Fruit fly (Drosophila melanogaster) whole organism, embryonic: Measurements from ENCODE around the gene CG32106.

Experiments used
- Bteb2 ChIP-seq: fragments of 200-800 bp; sonication (Bioruptor generic); optimal IDR thresholded peaks from 2 replicates; lab custom pipeline; 2016; ENCODE audit warnings: missing biosample characterization, missing genetic modification characterization
- CG10209 ChIP-seq: fragments of 200-800 bp; sonication (Bioruptor generic); optimal IDR thresholded peaks from 3 replicates; lab custom pipeline; 2017; ENCODE audit warnings: missing biosample characterization, mild to moderate bottlenecking, missing genetic modification characterization, missing genetic modification reagents
- CG10274 ChIP-seq: fragments of 200-800 bp; sonication (Bioruptor generic); optimal IDR thresholded peaks from 3 replicates; lab custom pipeline; 2017; ENCODE audit warnings: missing biosample characterization, mild to moderate bottlenecking, missing genetic modification characterization
- CG11085 ChIP-seq: fragments of 200-800 bp; sonication (Bioruptor generic); IDR thresholded peaks from 2 replicates; pipeline ENCODE4 v1.3.6; 2022; ENCODE audit warnings: missing biosample characterization, missing genetic modification characterization
- CG12299 ChIP-seq: fragments of 200-800 bp; sonication (Bioruptor generic); optimal IDR thresholded peaks from 2 replicates; lab custom pipeline; 2018; ENCODE audit warnings: missing biosample characterization, mild to moderate bottlenecking, missing genetic modification characterization
- CG12391 ChIP-seq: fragments of 200-800 bp; sonication (Bioruptor generic); optimal IDR thresholded peaks from 3 replicates; lab custom pipeline; 2018; ENCODE audit warnings: missing biosample characterization, mild to moderate bottlenecking, missing genetic modification characterization, moderate library complexity
- CG13624 ChIP-seq: fragments of 200-800 bp; sonication (Bioruptor generic); optimal IDR thresholded peaks from 2 replicates; lab custom pipeline; 2016; ENCODE audit warnings: missing biosample characterization, missing genetic modification characterization
- CG13894 ChIP-seq: fragments of 200-800 bp; sonication (Bioruptor generic); optimal IDR thresholded peaks from 3 replicates; lab custom pipeline; 2018; ENCODE audit warnings: missing biosample characterization, mild to moderate bottlenecking, missing genetic modification characterization, moderate library complexity
- CG14014 ChIP-seq: fragments of 200-800 bp; sonication (Bioruptor generic); IDR thresholded peaks from 2 replicates; pipeline ENCODE4 v1.3.6; 2022; ENCODE audit warnings: missing biosample characterization, missing genetic modification characterization
- CG15073 ChIP-seq: fragments of 200-800 bp; sonication (Bioruptor generic); optimal IDR thresholded peaks from 2 replicates; lab custom pipeline; 2016; ENCODE audit warnings: missing biosample characterization, missing genetic modification characterization
- CG15514 ChIP-seq: fragments of 200-800 bp; sonication (Bioruptor generic); optimal IDR thresholded peaks from 3 replicates; lab custom pipeline; 2017; ENCODE audit warnings: missing biosample characterization, missing genetic modification characterization, mild to moderate bottlenecking, moderate library complexity, missing genetic modification reagents
- CG15601 ChIP-seq: fragments of 200-800 bp; sonication (Bioruptor generic); optimal IDR thresholded peaks from 3 replicates; lab custom pipeline; 2019; ENCODE audit warnings: missing biosample characterization, mild to moderate bottlenecking, missing genetic modification characterization, moderate library complexity
- CG1647 ChIP-seq: fragments of 200-800 bp; sonication (Bioruptor generic); optimal IDR thresholded peaks from 3 replicates; lab custom pipeline; 2016; ENCODE audit warnings: missing biosample characterization, missing genetic modification characterization
- CG18599 ChIP-seq: fragments of 200-800 bp; sonication (Bioruptor generic); optimal IDR thresholded peaks from 3 replicates; lab custom pipeline; 2017; ENCODE audit warnings: missing biosample characterization, missing genetic modification characterization, mild to moderate bottlenecking, moderate library complexity, missing genetic modification reagents
- CG31224 ChIP-seq: fragments of 200-800 bp; sonication (Bioruptor generic); IDR thresholded peaks from 2 replicates; pipeline ENCODE4 v1.3.6; 2022; ENCODE audit warnings: missing biosample characterization, missing genetic modification characterization
- CG31365 ChIP-seq: fragments of 200-800 bp; sonication (Bioruptor generic); optimal IDR thresholded peaks from 2 replicates; lab custom pipeline; 2018; ENCODE audit warnings: missing biosample characterization, mild to moderate bottlenecking, missing genetic modification characterization
- CG32767 ChIP-seq: fragments of 200-800 bp; sonication (Bioruptor generic); IDR thresholded peaks from 2 replicates; pipeline ENCODE4 v1.3.6; 2022; ENCODE audit warnings: missing biosample characterization, missing genetic modification characterization
- CG32772 ChIP-seq: fragments of 200-800 bp; sonication (Bioruptor generic); IDR thresholded peaks from 2 replicates; pipeline ENCODE4 v1.3.6; 2022; ENCODE audit warnings: missing biosample characterization, missing genetic modification characterization
- CG3726 ChIP-seq: fragments of 200-800 bp; sonication (Bioruptor generic); IDR thresholded peaks from 3 replicates; pipeline ENCODE4, ENCODE4 v1.3.6; 2022; ENCODE audit warnings: missing biosample characterization, missing genetic modification characterization
- CG3838 ChIP-seq: fragments of 200-800 bp; sonication (Bioruptor generic); optimal IDR thresholded peaks from 3 replicates; lab custom pipeline; 2016; ENCODE audit warnings: missing biosample characterization, missing genetic modification characterization
- CG4707 ChIP-seq: fragments of 200-800 bp; sonication (Bioruptor generic); optimal IDR thresholded peaks from 2 replicates; lab custom pipeline; 2018; ENCODE audit warnings: missing biosample characterization, mild to moderate bottlenecking, missing genetic modification characterization, moderate library complexity
- CG7745 ChIP-seq: fragments of 200-800 bp; sonication (Bioruptor generic); optimal IDR thresholded peaks from 2 replicates; lab custom pipeline; 2018; ENCODE audit warnings: missing biosample characterization, mild to moderate bottlenecking, missing genetic modification characterization, moderate library complexity
- CG7839 ChIP-seq: fragments of 200-800 bp; sonication (Bioruptor generic); optimal IDR thresholded peaks from 3 replicates; lab custom pipeline; 2018; ENCODE audit warnings: missing biosample characterization, mild to moderate bottlenecking, missing genetic modification characterization, moderate library complexity
- CG8478 ChIP-seq: fragments of >200 bp; optimal IDR thresholded peaks from 2 replicates; lab custom pipeline; 2018
- Dad ChIP-seq: fragments of 200-800 bp; sonication (Bioruptor generic); optimal IDR thresholded peaks from 3 replicates; lab custom pipeline; 2016; ENCODE audit warnings: missing biosample characterization, missing genetic modification characterization
- ERR ChIP-seq: fragments of 200-800 bp; sonication (Bioruptor generic); optimal IDR thresholded peaks from 2 replicates; lab custom pipeline; 2016; ENCODE audit warnings: missing biosample characterization, missing genetic modification characterization
- Hr3 ChIP-seq: fragments of 200-800 bp; sonication (Bioruptor generic); optimal IDR thresholded peaks from 3 replicates; lab custom pipeline; 2016; ENCODE audit warnings: missing biosample characterization, missing genetic modification characterization
- MESR4 ChIP-seq: fragments of 200-800 bp; sonication (Bioruptor generic); optimal IDR thresholded peaks from 2 replicates; lab custom pipeline; 2018; ENCODE audit warnings: missing biosample characterization, mild to moderate bottlenecking, missing genetic modification characterization, moderate library complexity
- Med ChIP-seq: fragments of 200-800 bp; sonication (Bioruptor generic); peaks from one replicate; lab custom pipeline; 2016; ENCODE audit warnings: missing biosample characterization, missing genetic modification characterization, mild to moderate bottlenecking, inconsistent platforms, moderate library complexity
- Nf-YC ChIP-seq: fragments of 200-800 bp; optimal IDR thresholded peaks from 3 replicates; lab custom pipeline; 2019; ENCODE audit warnings: missing biosample characterization, mild to moderate bottlenecking, missing genetic modification characterization, moderate library complexity
- PHDP ChIP-seq: fragments of 200-800 bp; sonication (Bioruptor generic); optimal IDR thresholded peaks from 3 replicates; lab custom pipeline; 2018; ENCODE audit warnings: missing biosample characterization, mild to moderate bottlenecking, missing genetic modification characterization, moderate library complexity
- Pdp1 ChIP-seq, 2 experiments: fragments of 200-800 bp; sonication (Bioruptor generic); optimal IDR thresholded peaks; 3 replicates each; lab custom pipeline; 2016; ENCODE audit warnings: missing biosample characterization in 2 of 2, missing genetic modification characterization in 2 of 2, mild to moderate bottlenecking in 1 of 2, moderate library complexity in 1 of 2
- Six4 ChIP-seq: fragments of 200-800 bp; sonication (Bioruptor generic); optimal IDR thresholded peaks from 2 replicates; lab custom pipeline; 2016; ENCODE audit warnings: missing biosample characterization, missing genetic modification characterization
- Sox102F ChIP-seq: fragments of 200-800 bp; sonication (Bioruptor generic); optimal IDR thresholded peaks from 2 replicates; lab custom pipeline; 2018; ENCODE audit warnings: missing biosample characterization, mild to moderate bottlenecking, missing genetic modification characterization, moderate library complexity
- br ChIP-seq: fragments of >200 bp; optimal IDR thresholded peaks from 2 replicates; lab custom pipeline; 2017
- ci ChIP-seq: fragments of 200-800 bp; sonication (Bioruptor generic); IDR thresholded peaks from 3 replicates; pipeline ENCODE4 v1.3.6; 2022; ENCODE audit warnings: missing biosample characterization, missing genetic modification characterization
- croc ChIP-seq: fragments of 200-800 bp; sonication (Bioruptor generic); conservative IDR thresholded peaks from 3 replicates; pipeline ENCODE4 v1.3.6; 2022; ENCODE audit warnings: missing biosample characterization, missing genetic modification characterization
- gt ChIP-seq: fragments of 200-800 bp; sonication (Bioruptor generic); IDR thresholded peaks from 2 replicates; pipeline ENCODE4 v1.3.6; 2022; ENCODE audit warnings: missing biosample characterization, missing genetic modification characterization
- oc ChIP-seq: fragments of 200-800 bp; sonication (Bioruptor generic); optimal IDR thresholded peaks from 2 replicates; lab custom pipeline; 2018; ENCODE audit warnings: missing biosample characterization, mild to moderate bottlenecking, missing genetic modification characterization, moderate library complexity
- otp ChIP-seq: fragments of 200-800 bp; sonication (Bioruptor generic); IDR thresholded peaks from 3 replicates; pipeline ENCODE4, ENCODE4 v1.3.6; 2022; ENCODE audit warnings: missing biosample characterization, missing genetic modification characterization
- pros ChIP-seq: fragments of 200-800 bp; sonication (Bioruptor generic); optimal IDR thresholded peaks from 3 replicates; lab custom pipeline; 2019; ENCODE audit warnings: missing biosample characterization, mild to moderate bottlenecking, missing genetic modification characterization, moderate library complexity
- pum ChIP-seq: fragments of 200-800 bp; sonication (Bioruptor generic); optimal IDR thresholded peaks from 2 replicates; lab custom pipeline; 2016; ENCODE audit warnings: missing biosample characterization, missing genetic modification characterization
- repo ChIP-seq: fragments of 200-800 bp; sonication (Bioruptor generic); optimal IDR thresholded peaks from 2 replicates; lab custom pipeline; 2016; ENCODE audit warnings: missing biosample characterization, missing genetic modification characterization
- run ChIP-seq: fragments of 200-800 bp; sonication (Bioruptor generic); optimal IDR thresholded peaks from 3 replicates; lab custom pipeline; 2018; ENCODE audit warnings: missing biosample characterization, mild to moderate bottlenecking, missing genetic modification characterization
- sc ChIP-seq, 3 experiments: fragments of >200 bp in 2 of 3; fragments of 200-800 bp in 1 of 3; sonication (Bioruptor generic) in 1 of 3; optimal IDR thresholded peaks; 2 replicates in 2 of 3; 3 replicates in 1 of 3; lab custom pipeline; 2017; ENCODE audit warnings: mild to moderate bottlenecking in 1 of 3, missing biosample characterization in 1 of 3, missing genetic modification characterization in 1 of 3, missing genetic modification reagents in 1 of 3
- seq ChIP-seq: fragments of 200-800 bp; sonication (Bioruptor generic); IDR thresholded peaks from 2 replicates; pipeline ENCODE4 v1.3.6; 2022; ENCODE audit warnings: missing biosample characterization, missing genetic modification characterization
- shn ChIP-seq: fragments of 200-800 bp; sonication (Bioruptor generic); optimal IDR thresholded peaks from 3 replicates; lab custom pipeline; 2016; ENCODE audit warnings: missing biosample characterization, missing genetic modification characterization
- ssp ChIP-seq: fragments of 200-800 bp; sonication (Bioruptor generic); IDR thresholded peaks from 2 replicates; pipeline ENCODE4 v1.3.6; 2022; ENCODE audit warnings: missing biosample characterization, missing genetic modification characterization
- tna ChIP-seq: fragments of 200-800 bp; sonication (Bioruptor generic); IDR thresholded peaks from 2 replicates; pipeline ENCODE4 v1.3.6; 2022; ENCODE audit warnings: missing biosample characterization, missing genetic modification characterization; ENCODE audit not compliant: partially characterized antibody
- tup ChIP-seq: fragments of 200-800 bp; sonication (Bioruptor generic); optimal IDR thresholded peaks from 2 replicates; lab custom pipeline; 2016; ENCODE audit warnings: missing biosample characterization, mild to moderate bottlenecking, missing genetic modification characterization, moderate library complexity
- vvl ChIP-seq: fragments of 200-800 bp; sonication (Bioruptor generic); IDR thresholded peaks from 2 replicates; pipeline ENCODE4 v1.3.6; 2022; ENCODE audit warnings: missing biosample characterization, missing genetic modification characterization

CG32106 gene

dm6 chr3L:12802443-12802865 lies 23.9 kb upstream of the CG32106 start (continued):
- TF ChIP-seq CG14014 (GFP tag; lab: Robert Waterston, UW), result peak; percentile 18; the same call in 1 of the 2 replicates
- peak; percentile 35 for TF ChIP-seq CG18599
- no peak for TF ChIP-seq shn
- no peak for TF ChIP-seq Bteb2 (GFP tag; lab: Kevin White, UChicago)
- TF ChIP-seq CG31224 (GFP tag; lab: Robert Waterston, UW), result no peak
- TF ChIP-seq CG13624, result peak; percentile 14
- TF ChIP-seq CG3838 (GFP tag; lab: Kevin White, UChicago), result no peak
- peak; percentile 34; the same call in 1 of the 2 replicates for TF ChIP-seq CG32767
- peak; percentile 9 for TF ChIP-seq Sox102F
- no peak for TF ChIP-seq Dad (GFP tag; lab: Kevin White, UChicago)
- TF ChIP-seq CG3726 (GFP tag; lab: Robert Waterston, UW), result no peak
- TF ChIP-seq CG15601 (tag; lab: Kevin White, UChicago), result peak; percentile 17
- TF ChIP-seq CG8478 (lab: Kevin White, UChicago), result no peak
- TF ChIP-seq CG10274 (GFP tag; lab: Kevin White, UChicago), result no peak
- TF ChIP-seq ci (GFP tag; lab: Robert Waterston, UW), result 0 out of 3 replicates have a peak, but pooled peaks have one; percentile 10
- no peak for TF ChIP-seq Nf-YC (tag; lab: Kevin White, UChicago)
- TF ChIP-seq croc (GFP tag; lab: Robert Waterston, UW), result no peak
- TF ChIP-seq run (tag; lab: Kevin White, UChicago), result no peak
- no peak for TF ChIP-seq CG31365 (tag; lab: Kevin White, UChicago)
- no peak for TF ChIP-seq tup (GFP tag; lab: Kevin White, UChicago)
- TF ChIP-seq Pdp1 (GFP tag; optimal IDR thresholded peaks at IDR 0.05; lab: Kevin White, UChicago), result peak in 1 of 2 experiments; percentile 68
- TF ChIP-seq Hr3 (GFP tag; lab: Kevin White, UChicago), result no peak
- peak; percentile 52 for TF ChIP-seq CG13894 (tag; lab: Kevin White, UChicago)
- no peak for TF ChIP-seq CG12391
- TF ChIP-seq CG11085, result no peak
- TF ChIP-seq Med, result peak; percentile 75
- TF ChIP-seq seq, result no peak
- no peak for TF ChIP-seq Six4 (GFP tag; lab: Kevin White, UChicago)
- no peak for TF ChIP-seq sc (optimal IDR thresholded peaks at IDR 0.05; lab: Kevin White, UChicago)
- TF ChIP-seq sc (GFP tag; optimal IDR thresholded peaks at IDR 0.05; lab: Kevin White, UChicago), result no peak
- no peak for TF ChIP-seq gt (GFP tag; lab: Robert Waterston, UW)
- TF ChIP-seq CG12299 (tag; lab: Kevin White, UChicago), result peak; percentile 55
- no peak for TF ChIP-seq pros (GFP tag; lab: Kevin White, UChicago)
- no peak for TF ChIP-seq CG15073
- TF ChIP-seq br, result no peak
- no peak for TF ChIP-seq repo (GFP tag; lab: Kevin White, UChicago)
- no peak for TF ChIP-seq CG7839
- TF ChIP-seq MESR4 (GFP tag; lab: Kevin White, UChicago), result no peak
- TF ChIP-seq pum, result no peak
- TF ChIP-seq otp (GFP tag; lab: Robert Waterston, UW), result no peak
- no peak for TF ChIP-seq oc (tag; lab: Kevin White, UChicago)
- no peak for TF ChIP-seq CG32772 (GFP tag; lab: Robert Waterston, UW)
- peak; percentile 52 for TF ChIP-seq vvl
- peak; percentile 12 for TF ChIP-seq ERR (GFP tag; lab: Kevin White, UChicago)
- no peak for TF ChIP-seq CG4707 (GFP tag; lab: Kevin White, UChicago)
- TF ChIP-seq ssp, result no peak
- peak; percentile 5 for TF ChIP-seq CG15514 (GFP tag; lab: Kevin White, UChicago)
- TF ChIP-seq tna, result no peak
- TF ChIP-seq CG10209 (GFP tag; lab: Kevin White, UChicago), result no peak
- peak; percentile 54 for TF ChIP-seq PHDP
- no peak for TF ChIP-seq CG1647
- no peak for TF ChIP-seq CG7745 (tag; lab: Kevin White, UChicago)
